Worm (Caenorhabditis elegans) whole organism, L3 larva: ENCODE data around the gene cyp-29A3.

Experiments
- R02D3.7 ChIP-seq: fragments of 150-350 bp; optimal IDR thresholded peaks from 2 replicates; lab custom pipeline; 2014; ENCODE audit warnings: missing biosample characterization, missing genetic modification characterization
- daf-12 ChIP-seq: fragments of 150-350 bp; optimal IDR thresholded peaks from 2 replicates; lab custom pipeline; 2014; ENCODE audit warnings: missing biosample characterization, missing genetic modification reagents, missing genetic modification characterization
- egl-27 ChIP-seq: sonication (generic microtip); optimal IDR thresholded peaks from 4 replicates; lab custom pipeline; 2017; ENCODE audit warnings: missing biosample characterization, missing genetic modification reagents, missing genetic modification characterization
- fkh-10 ChIP-seq: sonication (generic microtip); optimal IDR thresholded peaks from 2 replicates; lab custom pipeline; 2017; ENCODE audit warnings: missing biosample characterization, missing genetic modification reagents, missing genetic modification characterization
- fos-1 ChIP-seq: fragments of 150-350 bp; optimal IDR thresholded peaks from 2 replicates; lab custom pipeline; 2014; ENCODE audit warnings: missing biosample characterization, missing genetic modification characterization
- jun-1 ChIP-seq: fragments of 150-350 bp; optimal IDR thresholded peaks from 2 replicates; lab custom pipeline; 2014; ENCODE audit warnings: missing biosample characterization, missing genetic modification reagents, missing genetic modification characterization
- lsy-12 ChIP-seq: sonication (generic microtip); optimal IDR thresholded peaks from 2 replicates; lab custom pipeline; 2016; ENCODE audit warnings: mild to moderate bottlenecking, missing genetic modification characterization, missing compliant biosample characterization
- nhr-12 ChIP-seq: fragments of 150-350 bp; optimal IDR thresholded peaks from 2 replicates; lab custom pipeline; 2014; ENCODE audit warnings: missing biosample characterization, missing genetic modification characterization
- nhr-28 ChIP-seq: fragments of 150-350 bp; optimal IDR thresholded peaks from 2 replicates; lab custom pipeline; 2014; ENCODE audit warnings: missing biosample characterization, missing genetic modification characterization
- sea-2 ChIP-seq: fragments of 150-350 bp; sonication (generic microtip); optimal IDR thresholded peaks from 4 replicates; lab custom pipeline; 2014; ENCODE audit warnings: missing biosample characterization, missing genetic modification reagents, missing genetic modification characterization
- skn-1 ChIP-seq: fragments of 150-350 bp; optimal IDR thresholded peaks from 2 replicates; lab custom pipeline; 2014; ENCODE audit warnings: missing biosample characterization, missing genetic modification characterization
- snpc-4 ChIP-seq: fragments of 150-350 bp; optimal IDR thresholded peaks from 2 replicates; lab custom pipeline; 2014; ENCODE audit warnings: missing biosample characterization, missing genetic modification characterization

ce11 chrV:43070-43469, 16.0 kb upstream of the cyp-29A3 start:
- TF ChIP-seq nhr-12 (tag; lab: Kevin White, UChicago) = no peak
- no peak for TF ChIP-seq jun-1 (tag; lab: Kevin White, UChicago)
- no peak for TF ChIP-seq lsy-12 (tag; lab: Kevin White, UChicago)
- no peak for TF ChIP-seq sea-2 (GFP tag; lab: Kevin White, UChicago)
- no peak for TF ChIP-seq snpc-4
- no peak for TF ChIP-seq R02D3.7 (tag; lab: Kevin White, UChicago)
- no peak for TF ChIP-seq fos-1 (tag; lab: Kevin White, UChicago)
- TF ChIP-seq daf-12 (tag; lab: Kevin White, UChicago) = no peak
- TF ChIP-seq fkh-10 (GFP tag; lab: Kevin White, UChicago) = no peak
- TF ChIP-seq egl-27 (tag; lab: Kevin White, UChicago) = no peak
- no peak for TF ChIP-seq skn-1 (tag; lab: Kevin White, UChicago)
- TF ChIP-seq nhr-28 (tag; lab: Kevin White, UChicago) = no peak
